Fruit fly (Drosophila melanogaster) whole organism, wandering third instar larva: ENCODE measurements around the gene CG7766.

ENCODE experiments used
- Abd-B ChIP-seq: fragments of >200 bp; optimal IDR thresholded peaks from 2 replicates; lab custom pipeline; 2017; ENCODE audit warnings: missing biosample characterization, missing genetic modification characterization
- HLH106 ChIP-seq: fragments of 200-800 bp; optimal IDR thresholded peaks from 3 replicates; lab custom pipeline; 2019; ENCODE audit warnings: missing biosample characterization, mild to moderate bottlenecking, missing genetic modification characterization, moderate library complexity
- Jra ChIP-seq: sonication (Bioruptor generic); optimal IDR thresholded peaks from 2 replicates; lab custom pipeline; 2016; ENCODE audit warnings: missing biosample characterization, missing genetic modification characterization
- N ChIP-seq: fragments of >200 bp; optimal IDR thresholded peaks from 2 replicates; lab custom pipeline; 2018; ENCODE audit warnings: missing biosample characterization, missing external identifiers, missing genetic modification characterization
- brk ChIP-seq: fragments of 200-800 bp; sonication (Bioruptor generic); optimal IDR thresholded peaks from 2 replicates; lab custom pipeline; 2016; ENCODE audit warnings: missing biosample characterization, mild to moderate bottlenecking, missing genetic modification characterization
- h ChIP-seq: fragments of 200-800 bp; sonication (Bioruptor generic); optimal IDR thresholded peaks from 3 replicates; lab custom pipeline; 2016; ENCODE audit warnings: missing biosample characterization, mild to moderate bottlenecking, missing genetic modification characterization
- pan ChIP-seq: fragments of >200 bp; optimal IDR thresholded peaks from 2 replicates; lab custom pipeline; 2017
- psq ChIP-seq: fragments of 200-800 bp; sonication (Bioruptor generic); optimal IDR thresholded peaks from 3 replicates; lab custom pipeline; 2017; ENCODE audit warnings: missing biosample characterization, mild to moderate bottlenecking, missing genetic modification characterization, moderate library complexity
- sage ChIP-seq: fragments of 200-800 bp; sonication (Bioruptor generic); optimal IDR thresholded peaks from 2 replicates; lab custom pipeline; 2016; ENCODE audit warnings: missing biosample characterization, mild to moderate bottlenecking, missing genetic modification characterization
- usp ChIP-seq: fragments of >200 bp; optimal IDR thresholded peaks from 2 replicates; lab custom pipeline; 2017; ENCODE audit warnings: missing biosample characterization, missing genetic modification characterization

- TF ChIP-seq Jra (GFP tag; lab: Kevin White, UChicago) (no peak), pan (lab: Kevin White, UChicago) (no peak), psq (no peak), usp (GFP tag; lab: Kevin White, UChicago) (no peak), N (GFP tag; lab: Kevin White, UChicago) (no peak), brk (GFP tag; lab: Kevin White, UChicago) (no peak), h (GFP tag; lab: Kevin White, UChicago) (no peak), sage (GFP tag; lab: Kevin White, UChicago) (no peak), Abd-B (GFP tag; lab: Kevin White, UChicago) (no peak), HLH106 (tag; lab: Kevin White, UChicago) (no peak)
These were observed 13.5 kb downstream of the CG7766 start for dm6 chrX:9090057-9090358.
